Fruit fly (Drosophila melanogaster): Measurements from ENCODE around the gene CG42272.

DNA sequence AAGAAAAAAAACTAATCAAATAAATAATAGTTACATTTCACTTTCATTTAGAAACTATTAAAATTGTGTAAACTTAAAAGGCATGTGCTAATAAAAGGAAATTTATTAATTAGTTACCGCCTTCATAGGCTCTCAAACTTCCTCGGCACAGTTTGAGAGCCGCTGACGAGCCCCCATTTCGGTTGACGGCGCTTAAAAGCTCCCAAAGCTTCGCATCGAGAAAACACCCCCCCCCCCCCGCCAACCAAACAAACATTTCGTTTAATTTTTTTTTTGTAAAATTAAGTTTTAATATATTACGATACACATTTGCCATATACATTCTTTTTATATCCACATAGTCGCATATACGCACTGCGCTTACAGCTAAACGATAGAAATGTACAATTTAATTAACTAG lies 5.6 kb upstream of the CG42272 start:
- TF ChIP-seq usp (GFP tag; optimal IDR thresholded peaks at IDR 0.05), result no peak
- TF ChIP-seq Hr78 (GFP tag; optimal IDR thresholded peaks at IDR 0.05), result no peak
- no peak for TF ChIP-seq pan (optimal IDR thresholded peaks at IDR 0.05)
- TF ChIP-seq br (GFP tag; optimal IDR thresholded peaks at IDR 0.05), result no peak
- TF ChIP-seq sage (GFP tag; optimal IDR thresholded peaks at IDR 0.05), result no peak
- no peak for TF ChIP-seq Jra (GFP tag; optimal IDR thresholded peaks at IDR 0.05)
- TF ChIP-seq Hr83 (GFP tag; optimal IDR thresholded peaks at IDR 0.05; ENCODE audit: poor library complexity, severe bottlenecking), result no peak
- TF ChIP-seq N (GFP tag; optimal IDR thresholded peaks at IDR 0.05), result no peak
- no peak for TF ChIP-seq CrebA (GFP tag; optimal IDR thresholded peaks at IDR 0.05; ENCODE audit: borderline replicate concordance)
- no peak for TF ChIP-seq OdsH (GFP tag; optimal IDR thresholded peaks at IDR 0.05)
- TF ChIP-seq Sp1 (GFP tag; optimal IDR thresholded peaks at IDR 0.05), result no peak
- no peak for TF ChIP-seq dsf (GFP tag; optimal IDR thresholded peaks at IDR 0.05; ENCODE audit: borderline replicate concordance)
- TF ChIP-seq Dfd (GFP tag; optimal IDR thresholded peaks at IDR 0.05), result no peak
